Worm (Caenorhabditis elegans) whole organism, L4 larva: ENCODE data around the gene M176.5.

ENCODE experiments used
- D1046.2 ChIP-seq: fragments of 200-800 bp; sonication (Bioruptor generic); IDR thresholded peaks from 2 replicates; pipeline ENCODE4 v1.3.6; 2022; ENCODE audit warnings: missing genetic modification characterization, missing compliant biosample characterization
- ZK337.2 ChIP-seq: fragments of 200-800 bp; sonication (Bioruptor generic); IDR thresholded peaks from 2 replicates; pipeline ENCODE4 v1.3.6; 2022; ENCODE audit warnings: missing genetic modification reagents, missing genetic modification characterization, missing compliant biosample characterization
- ceh-28 ChIP-seq: fragments of 150-350 bp; optimal IDR thresholded peaks from 2 replicates; lab custom pipeline; 2014; ENCODE audit warnings: missing biosample characterization, missing genetic modification reagents, missing genetic modification characterization
- ceh-82 ChIP-seq: sonication (generic microtip); optimal IDR thresholded peaks from 2 replicates; lab custom pipeline; 2017; ENCODE audit warnings: missing biosample characterization, missing genetic modification characterization
- fkh-10 ChIP-seq: fragments of 150-350 bp; optimal IDR thresholded peaks from 2 replicates; lab custom pipeline; 2014; ENCODE audit warnings: missing biosample characterization, missing genetic modification reagents, missing genetic modification characterization

DNA sequence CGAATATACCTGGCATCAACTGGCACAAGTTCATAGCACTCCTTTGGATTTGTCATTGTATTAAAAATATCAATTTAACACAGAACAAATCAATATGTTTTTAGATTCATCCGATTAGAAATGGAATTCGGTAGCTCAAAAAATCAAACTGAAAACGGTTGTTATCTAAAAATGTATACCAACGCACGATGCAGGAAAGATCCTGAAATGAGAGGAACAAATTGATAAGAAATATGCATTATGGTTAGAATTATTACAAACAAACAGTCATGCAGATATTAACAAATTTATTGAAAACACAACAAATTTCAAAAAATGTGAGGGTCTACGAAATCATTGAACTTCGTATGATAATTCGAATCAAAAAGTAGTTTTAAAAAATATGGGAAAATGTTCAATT lies 42.5 kb upstream of the M176.5 start, which contains the start of gene T19H5.6:
- TF ChIP-seq ceh-82 (tag; lab: Kevin White, UChicago), result no peak
- no peak for TF ChIP-seq D1046.2 (GFP tag; lab: Robert Waterston, UW)
- TF ChIP-seq ceh-28 (tag; lab: Kevin White, UChicago), result no peak
- TF ChIP-seq fkh-10 (GFP tag; lab: Kevin White, UChicago), result no peak
- no peak for TF ChIP-seq ZK337.2
